Worm (Caenorhabditis elegans): ENCODE measurements around the gene metl-1.

Gene metl-1

ce11 chrII:11431584-11431983 is 41.8 kb downstream of the metl-1 start, which contains the start of gene C05D12.4:
C05D12.4 (plus strand) TSS chrII:11431884.
- TF ChIP-seq ets-4 (tag; optimal IDR thresholded peaks at IDR 0.05): no peak

- TF ChIP-seq lim-6 (tag; optimal IDR thresholded peaks at IDR 0.05) (no peak), sdc-2 (tag; optimal IDR thresholded peaks at IDR 0.05) (no peak), odd-2 (tag; optimal IDR thresholded peaks at IDR 0.05) (no peak), elt-2 (tag; optimal IDR thresholded peaks at IDR 0.05) (no peak)
These were observed 44.8 kb downstream of the metl-1 start for ce11 chrII:11428599-11428998.

- TF ChIP-seq mec-3 (tag; optimal IDR thresholded peaks at IDR 0.05; ENCODE audit: borderline replicate concordance) (no peak), tbx-2 (tag; optimal IDR thresholded peaks at IDR 0.05) (no peak), fax-1 (tag; optimal IDR thresholded peaks at IDR 0.05) (no peak), fkh-6 (tag; optimal IDR thresholded peaks at IDR 0.05) (no peak), sox-2 (GFP tag; IDR thresholded peaks at IDR 0.05) (no peak), pros-1 (tag; optimal IDR thresholded peaks at IDR 0.05) (no peak), gmeb-2 (tag; optimal IDR thresholded peaks at IDR 0.05) (no peak)
These were observed 46.1 kb downstream of the metl-1 start for ce11 chrII:11427322-11427721.

ce11 chrII:11424579-11425316 is 48.6 kb downstream of the metl-1 start, which contains the start of gene C05D12.3:
C05D12.3 (plus strand) TSS chrII:11425266.
- no peak for TF ChIP-seq hlh-30 (tag; optimal IDR thresholded peaks at IDR 0.05; ENCODE audit: insufficient read depth)
- TF ChIP-seq ttx-3 (tag; optimal IDR thresholded peaks at IDR 0.05): no peak
- TF ChIP-seq elt-4 (tag; optimal IDR thresholded peaks at IDR 0.05): no peak
- no peak for TF ChIP-seq ztf-16 (tag; optimal IDR thresholded peaks at IDR 0.05)
- TF ChIP-seq rnt-1 (tag; optimal IDR thresholded peaks at IDR 0.05): no peak
- TF ChIP-seq hlh-15 (tag; optimal IDR thresholded peaks at IDR 0.05): no peak
- no peak for TF ChIP-seq ceh-18 (tag; optimal IDR thresholded peaks at IDR 0.05)
- no peak for TF ChIP-seq hlh-6 (tag; optimal IDR thresholded peaks at IDR 0.05)
- no peak for TF ChIP-seq syd-9 (tag; optimal IDR thresholded peaks at IDR 0.05)
- no peak for TF ChIP-seq dve-1 (tag; optimal IDR thresholded peaks at IDR 0.05)
- TF ChIP-seq C38D4.7 (GFP tag; optimal IDR thresholded peaks at IDR 0.05): no peak
- TF ChIP-seq hlh-8 (tag; optimal IDR thresholded peaks at IDR 0.05): no peak
- no peak for TF ChIP-seq unc-55 (GFP tag; optimal IDR thresholded peaks at IDR 0.05)
- TF ChIP-seq pha-2 (tag; optimal IDR thresholded peaks at IDR 0.05): no peak
- TF ChIP-seq mec-3 (tag; optimal IDR thresholded peaks at IDR 0.05; ENCODE audit: borderline replicate concordance): no peak
- no peak for TF ChIP-seq unc-3 (GFP tag; conservative IDR thresholded peaks at IDR 0.05)
- TF ChIP-seq unc-3 (tag; optimal IDR thresholded peaks at IDR 0.05): no peak
- TF ChIP-seq zip-5 (tag; optimal IDR thresholded peaks at IDR 0.05): no peak

- TF ChIP-seq K09A11.1 (tag; optimal IDR thresholded peaks at IDR 0.05; ENCODE audit: insufficient read depth) (no peak), fax-1 (tag; optimal IDR thresholded peaks at IDR 0.05) (no peak), ceh-19 (GFP tag; optimal IDR thresholded peaks at IDR 0.05) (no peak), pha-2 (tag; optimal IDR thresholded peaks at IDR 0.05) (no peak), ceh-22 (tag; optimal IDR thresholded peaks at IDR 0.05) (no peak), F13H6.1 (tag; optimal IDR thresholded peaks at IDR 0.05) (no peak)
These were observed 49.3 kb downstream of the metl-1 start for ce11 chrII:11424032-11424431.

Measured in whole organism, late embryonic.